Worm (Caenorhabditis elegans): ENCODE measurements around the gene R09E10.5.

- TF ChIP-seq chd-7 (tag; optimal IDR thresholded peaks at IDR 0.05) (no peak), sdz-38 (tag; optimal IDR thresholded peaks at IDR 0.05) (no peak), tbp1 (GFP tag; optimal IDR thresholded peaks at IDR 0.05) (no peak), unc-130 (GFP tag; optimal IDR thresholded peaks at IDR 0.05) (no peak), mcd-1 (GFP tag; IDR thresholded peaks at IDR 0.05) (no peak), let-607 (tag; optimal IDR thresholded peaks at IDR 0.05) (no peak), nfya-1 (tag; optimal IDR thresholded peaks at IDR 0.05; ENCODE audit: borderline replicate concordance, insufficient read depth) (no peak), hmg-20 (GFP tag; IDR thresholded peaks at IDR 0.05) (no peak), ZK185.1 (tag; optimal IDR thresholded peaks at IDR 0.05; ENCODE audit: poor library complexity, severe bottlenecking) (no peak), repo-1 (tag; optimal IDR thresholded peaks at IDR 0.05) (no peak), hsf-1 (GFP tag; IDR thresholded peaks at IDR 0.05) (no peak), ets-4 (GFP tag; optimal IDR thresholded peaks at IDR 0.05) (no peak), dox-1 (GFP tag; IDR thresholded peaks at IDR 0.05) (no peak)
Measured at ce11 chrIV:10277716-10278115, 24.4 kb downstream of the R09E10.5 start, which contains the start of gene Y43C5A.4.
